Fruit fly (Drosophila melanogaster) whole organism: ENCODE measurements around the gene Lamtor3.

Source experiments
- CG8478 ChIP-seq: fragments of >200 bp; optimal IDR thresholded peaks from 2 replicates; lab custom pipeline; 2018; ENCODE audit warnings: inconsistent platforms
- Dll ChIP-seq: fragments of >200 bp; optimal IDR thresholded peaks from 2 replicates; lab custom pipeline; 2017
- EcR ChIP-seq, 2 experiments: fragments of >200 bp; optimal IDR thresholded peaks; 2 replicates each; lab custom pipeline; 2017; ENCODE audit warnings: missing biosample characterization in 2 of 2, missing genetic modification characterization in 2 of 2, missing genetic modification reagents in 2 of 2
- psq ChIP-seq: fragments of >200 bp; optimal IDR thresholded peaks from 2 replicates; lab custom pipeline; 2017
- usp ChIP-seq: fragments of >200 bp; optimal IDR thresholded peaks from 2 replicates; lab custom pipeline; 2017; ENCODE audit warnings: missing biosample characterization, missing genetic modification characterization, mixed read lengths

DNA sequence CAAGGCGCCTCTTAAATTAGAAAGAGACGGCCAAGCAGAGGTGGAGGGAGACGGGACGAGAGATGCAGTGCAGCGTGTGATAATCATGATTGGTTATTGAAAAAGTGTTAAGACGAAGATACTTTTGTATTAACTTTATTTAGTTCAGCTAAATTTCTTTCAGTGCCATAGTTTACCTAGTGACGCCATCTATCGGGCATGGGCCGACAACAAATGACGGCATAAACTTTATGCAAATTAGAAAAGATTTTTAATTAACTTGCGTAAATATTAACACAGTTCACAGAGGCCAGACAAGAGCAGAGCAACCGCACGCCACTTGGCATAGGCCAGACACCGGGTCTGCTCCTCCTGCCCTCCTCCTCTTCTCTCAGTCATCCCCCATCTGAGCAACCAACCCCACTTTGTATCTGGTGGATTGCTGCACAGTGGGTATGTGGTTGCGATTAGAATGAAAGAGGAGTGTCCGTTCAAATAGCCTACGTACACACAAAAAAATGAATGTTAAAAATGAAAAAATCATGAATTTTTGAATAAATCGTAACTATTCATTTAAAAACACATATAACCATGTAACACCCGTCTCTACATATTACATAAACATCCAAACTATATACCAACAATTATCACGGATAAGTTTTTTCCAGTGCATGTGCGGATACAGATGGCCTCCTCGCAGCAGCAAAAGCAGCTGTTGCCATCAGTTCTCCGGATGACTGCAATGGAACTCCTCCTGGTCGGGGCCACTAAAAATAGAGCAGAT lies 14.9 kb upstream of the Lamtor3 start:
- TF ChIP-seq usp (GFP tag; lab: Kevin White, UChicago) (no peak), psq (lab: Kevin White, UChicago) (no peak), Dll (no peak), EcR (GFP tag; optimal IDR thresholded peaks at IDR 0.05; lab: Kevin White, UChicago) (no peak), CG8478 (no peak)
